Fruit fly (Drosophila melanogaster) whole organism, embryonic: Measurements from ENCODE around the gene CG5068.

Source experiments
- Abd-B ChIP-seq: fragments of 200-800 bp; sonication (Bioruptor generic); optimal IDR thresholded peaks from 2 replicates; lab custom pipeline; 2018; ENCODE audit warnings: missing biosample characterization, mild to moderate bottlenecking, missing genetic modification characterization, moderate library complexity
- CG11093 ChIP-seq: fragments of 200-800 bp; sonication (Bioruptor generic); IDR thresholded peaks from 3 replicates; pipeline ENCODE4 v1.3.6; 2022; ENCODE audit warnings: missing biosample characterization, missing genetic modification characterization
- CG12155 ChIP-seq: fragments of 200-800 bp; sonication (Bioruptor generic); optimal IDR thresholded peaks from 3 replicates; lab custom pipeline; 2016; ENCODE audit warnings: missing biosample characterization, missing genetic modification characterization
- CG12219 ChIP-seq: fragments of 200-800 bp; sonication (Bioruptor generic); optimal IDR thresholded peaks from 3 replicates; lab custom pipeline; 2018; ENCODE audit warnings: missing biosample characterization, mild to moderate bottlenecking, missing genetic modification characterization
- CG1233 ChIP-seq: fragments of 200-800 bp; sonication (Bioruptor generic); optimal IDR thresholded peaks from 4 replicates; lab custom pipeline; 2018; ENCODE audit warnings: missing biosample characterization, mild to moderate bottlenecking, missing genetic modification characterization
- CG12769 ChIP-seq: fragments of 200-800 bp; sonication (Bioruptor generic); optimal IDR thresholded peaks from 2 replicates; lab custom pipeline; 2019; ENCODE audit warnings: missing biosample characterization, mild to moderate bottlenecking, missing genetic modification characterization, moderate library complexity
- CG13624 ChIP-seq: fragments of 200-800 bp; sonication (Bioruptor generic); optimal IDR thresholded peaks from 2 replicates; lab custom pipeline; 2016; ENCODE audit warnings: missing biosample characterization, missing genetic modification characterization
- CG16779 ChIP-seq: fragments of 200-800 bp; sonication (Bioruptor generic); IDR thresholded peaks from 2 replicates; pipeline ENCODE4 v1.3.6; 2022; ENCODE audit warnings: missing biosample characterization, missing genetic modification characterization
- CG2202 ChIP-seq: fragments of 200-800 bp; sonication (Bioruptor generic); optimal IDR thresholded peaks from 2 replicates; lab custom pipeline; 2018; ENCODE audit warnings: missing biosample characterization, mild to moderate bottlenecking, missing genetic modification characterization
- CG30020 ChIP-seq: fragments of 200-800 bp; optimal IDR thresholded peaks from 2 replicates; lab custom pipeline; 2019; ENCODE audit warnings: missing biosample characterization, mild to moderate bottlenecking, missing genetic modification characterization, moderate library complexity
- CG3065 ChIP-seq: fragments of 200-800 bp; sonication (Bioruptor generic); optimal IDR thresholded peaks from 2 replicates; lab custom pipeline; 2016; ENCODE audit warnings: missing biosample characterization, missing genetic modification characterization
- CG31388 ChIP-seq: fragments of 200-800 bp; sonication (Bioruptor generic); optimal IDR thresholded peaks from 2 replicates; lab custom pipeline; 2016; ENCODE audit warnings: missing biosample characterization, missing genetic modification characterization
- CG32772 ChIP-seq: fragments of 200-800 bp; sonication (Bioruptor generic); IDR thresholded peaks from 2 replicates; pipeline ENCODE4 v1.3.6; 2022; ENCODE audit warnings: missing biosample characterization, missing genetic modification characterization
- CG34224 ChIP-seq: fragments of 200-800 bp; sonication (Bioruptor generic); IDR thresholded peaks from 3 replicates; pipeline ENCODE4 v1.3.6; 2022; ENCODE audit warnings: missing biosample characterization, missing genetic modification characterization; ENCODE audit not compliant: partially characterized antibody
- CG4328 ChIP-seq: fragments of 200-800 bp; sonication (Bioruptor generic); optimal IDR thresholded peaks from 3 replicates; lab custom pipeline; 2017; ENCODE audit warnings: missing biosample characterization, missing genetic modification reagents, missing genetic modification characterization
- CG4617 ChIP-seq: fragments of 200-800 bp; sonication (Bioruptor generic); optimal IDR thresholded peaks from 3 replicates; lab custom pipeline; 2016; ENCODE audit warnings: missing biosample characterization, missing genetic modification characterization, borderline replicate concordance
- CG6272 ChIP-seq: fragments of 200-800 bp; sonication (Bioruptor generic); IDR thresholded peaks from 2 replicates; pipeline ENCODE4 v1.3.6; 2022; ENCODE audit warnings: missing biosample characterization, missing genetic modification characterization
- CG6683 ChIP-seq: fragments of 200-800 bp; sonication (Bioruptor generic); optimal IDR thresholded peaks from 2 replicates; lab custom pipeline; 2017; ENCODE audit warnings: missing biosample characterization, mild to moderate bottlenecking, missing genetic modification characterization, missing genetic modification reagents
- CG6689 ChIP-seq: fragments of 200-800 bp; sonication (Bioruptor generic); IDR thresholded peaks from 2 replicates; pipeline ENCODE4 v1.3.6; 2022; ENCODE audit warnings: missing biosample characterization, missing genetic modification characterization
- CG7839 ChIP-seq: fragments of 200-800 bp; sonication (Bioruptor generic); optimal IDR thresholded peaks from 3 replicates; lab custom pipeline; 2018; ENCODE audit warnings: missing biosample characterization, mild to moderate bottlenecking, missing genetic modification characterization, moderate library complexity
- CkIIα-i1 ChIP-seq: fragments of 200-800 bp; sonication (Bioruptor generic); IDR thresholded peaks from 2 replicates; pipeline ENCODE4 v1.3.6; 2022; ENCODE audit warnings: missing biosample characterization, missing genetic modification characterization
- Dad ChIP-seq: fragments of 200-800 bp; sonication (Bioruptor generic); optimal IDR thresholded peaks from 3 replicates; lab custom pipeline; 2016; ENCODE audit warnings: missing biosample characterization, missing genetic modification characterization
- Deaf1 ChIP-seq: fragments of 200-800 bp; optimal IDR thresholded peaks from 3 replicates; lab custom pipeline; 2019; ENCODE audit warnings: missing biosample characterization, mild to moderate bottlenecking, missing genetic modification characterization, moderate library complexity
- HHEX ChIP-seq: fragments of 200-800 bp; sonication (Bioruptor generic); optimal IDR thresholded peaks from 3 replicates; lab custom pipeline; 2017; ENCODE audit warnings: missing biosample characterization, mild to moderate bottlenecking, missing genetic modification characterization, missing genetic modification reagents
- Lim3 ChIP-seq: fragments of 200-800 bp; sonication (Bioruptor generic); IDR thresholded peaks from 2 replicates; pipeline ENCODE4 v1.3.6; 2022; ENCODE audit warnings: missing biosample characterization, missing genetic modification characterization
- Myb ChIP-seq: fragments of 200-800 bp; sonication (Bioruptor generic); optimal IDR thresholded peaks from 2 replicates; lab custom pipeline; 2016; ENCODE audit warnings: missing biosample characterization, missing genetic modification characterization
- Nf-YC ChIP-seq: fragments of 200-800 bp; optimal IDR thresholded peaks from 3 replicates; lab custom pipeline; 2019; ENCODE audit warnings: missing biosample characterization, mild to moderate bottlenecking, missing genetic modification characterization, moderate library complexity
- Opbp ChIP-seq: fragments of 200-800 bp; sonication (Bioruptor generic); IDR thresholded peaks from 3 replicates; pipeline ENCODE4 v1.3.6; 2022; ENCODE audit warnings: missing biosample characterization, missing genetic modification characterization; ENCODE audit not compliant: partially characterized antibody
- Ravus ChIP-seq: fragments of 200-800 bp; sonication (Bioruptor generic); IDR thresholded peaks from 2 replicates; pipeline ENCODE4 v1.3.6; 2022; ENCODE audit warnings: missing biosample characterization, missing genetic modification characterization
- Sox100B ChIP-seq: fragments of 200-800 bp; sonication (Bioruptor generic); optimal IDR thresholded peaks from 3 replicates; lab custom pipeline; 2018; ENCODE audit warnings: missing biosample characterization, mild to moderate bottlenecking, missing genetic modification characterization
- Stat92E ChIP-seq, 3 experiments: fragments of >200 bp in 2 of 3; fragments of 200-800 bp in 1 of 3; sonication (Bioruptor generic) in 1 of 3; optimal IDR thresholded peaks; 2 replicates each; lab custom pipeline; 2017 to 2019; ENCODE audit warnings: missing biosample characterization in 3 of 3, missing genetic modification characterization in 3 of 3, mild to moderate bottlenecking in 1 of 3, moderate library complexity in 1 of 3
- aop ChIP-seq: fragments of 200-800 bp; sonication (Bioruptor generic); IDR thresholded peaks from 2 replicates; pipeline ENCODE4 v1.3.6; 2022; ENCODE audit warnings: missing biosample characterization, missing genetic modification characterization
- btn ChIP-seq: fragments of 200-800 bp; sonication (Bioruptor generic); optimal IDR thresholded peaks from 2 replicates; lab custom pipeline; 2016; ENCODE audit warnings: missing biosample characterization, missing genetic modification characterization
- croc ChIP-seq: fragments of 200-800 bp; sonication (Bioruptor generic); conservative IDR thresholded peaks from 3 replicates; pipeline ENCODE4 v1.3.6; 2022; ENCODE audit warnings: missing biosample characterization, missing genetic modification characterization
- disco-r ChIP-seq: fragments of 200-800 bp; sonication (Bioruptor generic); optimal IDR thresholded peaks from 2 replicates; lab custom pipeline; 2016; ENCODE audit warnings: missing biosample characterization, missing genetic modification characterization
- exex ChIP-seq: fragments of 200-800 bp; sonication (Bioruptor generic); optimal IDR thresholded peaks from 4 replicates; lab custom pipeline; 2018; ENCODE audit warnings: missing biosample characterization, mild to moderate bottlenecking, missing genetic modification characterization, moderate library complexity
- fu2 ChIP-seq: fragments of 200-800 bp; sonication (Bioruptor generic); optimal IDR thresholded peaks from 2 replicates; lab custom pipeline; 2016; ENCODE audit warnings: missing biosample characterization, missing genetic modification characterization
- gem ChIP-seq: fragments of 200-800 bp; sonication (Bioruptor generic); optimal IDR thresholded peaks from 2 replicates; lab custom pipeline; 2019; ENCODE audit warnings: missing biosample characterization, mild to moderate bottlenecking, missing genetic modification characterization, moderate library complexity
- grn ChIP-seq: fragments of 200-800 bp; sonication (Bioruptor generic); optimal IDR thresholded peaks from 3 replicates; lab custom pipeline; 2017; ENCODE audit warnings: missing biosample characterization, missing genetic modification characterization
- gro ChIP-seq: fragments of 200-800 bp; sonication (Bioruptor generic); optimal IDR thresholded peaks from 2 replicates; lab custom pipeline; 2016; ENCODE audit warnings: missing biosample characterization, missing genetic modification characterization
- her ChIP-seq: fragments of 200-800 bp; sonication (Bioruptor generic); optimal IDR thresholded peaks from 2 replicates; lab custom pipeline; 2016; ENCODE audit warnings: missing biosample characterization, missing genetic modification characterization
- insv ChIP-seq, 2 experiments: fragments of 200-800 bp; sonication (Bioruptor generic); optimal IDR thresholded peaks; 3 replicates each; lab custom pipeline; 2016 to 2018; ENCODE audit warnings: missing biosample characterization in 2 of 2, missing genetic modification characterization in 2 of 2
- kni ChIP-seq: fragments of 200-800 bp; sonication (Bioruptor generic); optimal IDR thresholded peaks from 3 replicates; lab custom pipeline; 2017; ENCODE audit warnings: mild to moderate bottlenecking, missing biosample characterization, missing genetic modification reagents, missing genetic modification characterization
- mirr ChIP-seq: fragments of 200-800 bp; sonication (Bioruptor generic); optimal IDR thresholded peaks from 3 replicates; lab custom pipeline; 2018; ENCODE audit warnings: missing biosample characterization, mild to moderate bottlenecking, missing genetic modification characterization
- ranshi ChIP-seq: fragments of 200-800 bp; sonication (Bioruptor generic); IDR thresholded peaks from 2 replicates; pipeline ENCODE4 v1.3.6; 2022; ENCODE audit warnings: missing biosample characterization, missing genetic modification characterization
- salm ChIP-seq: fragments of 200-800 bp; sonication (Bioruptor generic); optimal IDR thresholded peaks from 2 replicates; lab custom pipeline; 2018; ENCODE audit warnings: missing biosample characterization, mild to moderate bottlenecking, missing genetic modification characterization
- sens-2 ChIP-seq: fragments of 200-800 bp; sonication (Bioruptor generic); IDR thresholded peaks from 2 replicates; pipeline ENCODE4 v1.3.6; 2022; ENCODE audit warnings: missing biosample characterization, missing genetic modification characterization
- sisA ChIP-seq: fragments of 200-800 bp; sonication (Bioruptor generic); IDR thresholded peaks from 2 replicates; pipeline ENCODE4 v1.3.6; 2022; ENCODE audit warnings: missing biosample characterization, missing genetic modification characterization
- stwl ChIP-seq: fragments of 200-800 bp; sonication (Bioruptor generic); optimal IDR thresholded peaks from 3 replicates; lab custom pipeline; 2018; ENCODE audit warnings: missing biosample characterization, mild to moderate bottlenecking, missing genetic modification characterization, moderate library complexity
- ttk ChIP-seq: fragments of 200-800 bp; sonication (Bioruptor generic); IDR thresholded peaks from 2 replicates; pipeline ENCODE4 v2.1.2; 2022; ENCODE audit warnings: missing biosample characterization, missing genetic modification characterization
- unpg ChIP-seq: fragments of 200-800 bp; sonication (Bioruptor generic); optimal IDR thresholded peaks from 3 replicates; lab custom pipeline; 2018; ENCODE audit warnings: missing biosample characterization, mild to moderate bottlenecking, missing genetic modification characterization, moderate library complexity
- usp ChIP-seq: fragments of >200 bp; optimal IDR thresholded peaks from 2 replicates; lab custom pipeline; 2017; ENCODE audit warnings: missing biosample characterization, missing genetic modification characterization

The CG5068 gene

dm6 chr3L:9032871-9033270 is 46.4 kb downstream of the CG5068 start (continued):
- TF ChIP-seq sens-2 (GFP tag; lab: Robert Waterston, UW) (no peak), CG12155 (GFP tag; lab: Kevin White, UChicago) (no peak), Stat92E (GFP tag; optimal IDR thresholded peaks at IDR 0.05; lab: Kevin White, UChicago) (peak in 1 of 3 experiments; percentile 34), exex (tag; lab: Kevin White, UChicago) (no peak), HHEX (GFP tag; lab: Kevin White, UChicago) (no peak), her (GFP tag; lab: Kevin White, UChicago) (no peak), CG1233 (GFP tag; lab: Kevin White, UChicago) (no peak), insv (GFP tag; optimal IDR thresholded peaks at IDR 0.05; lab: Kevin White, UChicago) (no peak), CG30020 (tag; lab: Kevin White, UChicago) (no peak), Lim3 (GFP tag; lab: Robert Waterston, UW) (no peak), sisA (GFP tag; lab: Robert Waterston, UW) (no peak), Sox100B (GFP tag; lab: Kevin White, UChicago) (peak; percentile 29), CG11093 (GFP tag; lab: Robert Waterston, UW) (no peak), Ravus (no peak), Dad (GFP tag; lab: Kevin White, UChicago) (no peak), Myb (GFP tag; lab: Kevin White, UChicago) (no peak), kni (GFP tag; lab: Kevin White, UChicago) (no peak), fu2 (GFP tag; lab: Kevin White, UChicago) (no peak), gem (tag; lab: Kevin White, UChicago) (peak; percentile 45), Abd-B (GFP tag; lab: Kevin White, UChicago) (no peak), CG6683 (GFP tag; lab: Kevin White, UChicago) (no peak), ranshi (GFP tag; lab: Robert Waterston, UW) (no peak), gro (no peak), CG31388 (no peak), unpg (no peak), CG34224 (GFP tag; lab: Robert Waterston, UW) (no peak), btn (GFP tag; lab: Kevin White, UChicago) (no peak), CG2202 (tag; lab: Kevin White, UChicago) (no peak), Deaf1 (tag; lab: Kevin White, UChicago) (no peak), ttk (GFP tag; lab: Robert Waterston, UW) (no peak), croc (GFP tag; lab: Robert Waterston, UW) (0 out of 3 replicates have a peak, but pooled peaks have one; percentile 27), CG13624 (GFP tag; lab: Kevin White, UChicago) (no peak), Opbp (GFP tag; lab: Robert Waterston, UW) (no peak), CkIIα-i1 (no peak), CG12219 (GFP tag; lab: Kevin White, UChicago) (no peak), CG16779 (no peak), aop (GFP tag; lab: Robert Waterston, UW) (no peak), grn (no peak), CG32772 (GFP tag; lab: Robert Waterston, UW) (no peak), mirr (no peak), stwl (tag; lab: Kevin White, UChicago) (no peak), CG6272 (no peak), CG3065 (GFP tag; lab: Kevin White, UChicago) (no peak), CG7839 (tag; lab: Kevin White, UChicago) (peak; percentile 5), CG6689 (GFP tag; lab: Robert Waterston, UW) (0 out of 2 replicates have a peak, but pooled peaks have one; percentile 31), CG12769 (no peak), usp (GFP tag; lab: Kevin White, UChicago) (no peak), Nf-YC (no peak), CG4328 (GFP tag; lab: Kevin White, UChicago) (no peak), salm (tag; lab: Kevin White, UChicago) (no peak), CG4617 (GFP tag; lab: Kevin White, UChicago) (no peak), disco-r (GFP tag; lab: Kevin White, UChicago) (no peak)
